Fruit fly (Drosophila melanogaster): ENCODE results near the gene Acer.

Gene Acer

dm6 chr2L:8534515-8535295 is 13.0 kb downstream of the Acer start (continued):
- TF ChIP-seq CG10209 (GFP tag; optimal IDR thresholded peaks at IDR 0.05): peak; percentile 92
- TF ChIP-seq Tbp (GFP tag; optimal IDR thresholded peaks at IDR 0.05): no peak
- peak; percentile 94 for TF ChIP-seq ase (GFP tag; IDR thresholded peaks at IDR 0.05)
- no peak for TF ChIP-seq Poxn (GFP tag; IDR thresholded peaks at IDR 0.05)
- peak; percentile 86 for TF ChIP-seq CG10267 (tag; optimal IDR thresholded peaks at IDR 0.05)
- TF ChIP-seq Deaf1 (tag; optimal IDR thresholded peaks at IDR 0.05): peak; percentile 71
- TF ChIP-seq Atf-2 (GFP tag; optimal IDR thresholded peaks at IDR 0.05): peak; percentile 82
- TF ChIP-seq ab (GFP tag; optimal IDR thresholded peaks at IDR 0.05): no peak
- TF ChIP-seq stwl (tag; optimal IDR thresholded peaks at IDR 0.05): no peak
- peak; percentile 99 for TF ChIP-seq Sox102F (GFP tag; optimal IDR thresholded peaks at IDR 0.05)
- TF ChIP-seq CG1024 (GFP tag; IDR thresholded peaks at IDR 0.05): peak; percentile 86
- TF ChIP-seq CG10366 (GFP tag; IDR thresholded peaks at IDR 0.05): peak; percentile 95
- peak; percentile 88 for TF ChIP-seq chm (GFP tag; IDR thresholded peaks at IDR 0.05)
- TF ChIP-seq Hsf (GFP tag; optimal IDR thresholded peaks at IDR 0.05): peak; percentile 90
- peak; percentile 96 for TF ChIP-seq NfI (GFP tag; optimal IDR thresholded peaks at IDR 0.05)
- TF ChIP-seq CG8765 (GFP tag; IDR thresholded peaks at IDR 0.05): peak; percentile 73
- peak; percentile 92 for TF ChIP-seq nom (GFP tag; optimal IDR thresholded peaks at IDR 0.05)
- no peak; the same call in 1 of the 2 replicates for TF ChIP-seq wdn (GFP tag; IDR thresholded peaks at IDR 0.05)
- TF ChIP-seq mld (GFP tag; IDR thresholded peaks at IDR 0.05; ENCODE audit: partially characterized antibody): no peak
- TF ChIP-seq CG2120 (GFP tag; optimal IDR thresholded peaks at IDR 0.05): peak; percentile 77
- TF ChIP-seq CG11504 (tag; optimal IDR thresholded peaks at IDR 0.05): peak; percentile 97
- TF ChIP-seq Bgb (GFP tag; IDR thresholded peaks at IDR 0.05; ENCODE audit: partially characterized antibody): peak; percentile 54
- TF ChIP-seq HmgD (GFP tag; optimal IDR thresholded peaks at IDR 0.05): no peak
- TF ChIP-seq CG32772 (GFP tag; IDR thresholded peaks at IDR 0.05): peak; percentile 94
- peak; percentile 84 for TF ChIP-seq Atf3 (GFP tag; optimal IDR thresholded peaks at IDR 0.05)
- TF ChIP-seq fd3F (GFP tag; optimal IDR thresholded peaks at IDR 0.05): peak; percentile 90
- peak; percentile 98 for TF ChIP-seq stc (GFP tag; IDR thresholded peaks at IDR 0.05)
- no peak for TF ChIP-seq gro (GFP tag; optimal IDR thresholded peaks at IDR 0.05)
- peak; percentile 82 for TF ChIP-seq CG12155 (GFP tag; optimal IDR thresholded peaks at IDR 0.05)
- TF ChIP-seq CG3065 (GFP tag; optimal IDR thresholded peaks at IDR 0.05): peak; percentile 82
- peak; percentile 95 for TF ChIP-seq ewg (GFP tag; optimal IDR thresholded peaks at IDR 0.05)
- TF ChIP-seq CG34376 (GFP tag; optimal IDR thresholded peaks at IDR 0.05): peak; percentile 88
- TF ChIP-seq CG13624 (GFP tag; optimal IDR thresholded peaks at IDR 0.05): peak; percentile 37
- peak; percentile 90 for TF ChIP-seq CG12942 (GFP tag; optimal IDR thresholded peaks at IDR 0.05)
- peak; percentile 96 for TF ChIP-seq Blimp-1 (GFP tag; optimal IDR thresholded peaks at IDR 0.05)
- TF ChIP-seq Optix (GFP tag; IDR thresholded peaks at IDR 0.05): peak; percentile 97
- peak; percentile 80 for TF ChIP-seq Nf-YB (GFP tag; optimal IDR thresholded peaks at IDR 0.05)
- TF ChIP-seq oc (tag; optimal IDR thresholded peaks at IDR 0.05): peak; percentile 98
- TF ChIP-seq CG7987 (GFP tag; optimal IDR thresholded peaks at IDR 0.05): peak; percentile 89
- TF ChIP-seq nerfin-1 (tag; optimal IDR thresholded peaks at IDR 0.05): peak; percentile 95
- TF ChIP-seq CG15269 (tag; optimal IDR thresholded peaks at IDR 0.05): peak; percentile 96
- peak; percentile 81 for TF ChIP-seq TFAM (GFP tag; optimal IDR thresholded peaks at IDR 0.05)
- no peak for TF ChIP-seq CG8478 (optimal IDR thresholded peaks at IDR 0.05)
- TF ChIP-seq Med (GFP tag): peak; percentile 97
- TF ChIP-seq CG13775 (GFP tag; optimal IDR thresholded peaks at IDR 0.05): peak; percentile 77
- TF ChIP-seq row (GFP tag; IDR thresholded peaks at IDR 0.05): peak; percentile 96
- TF ChIP-seq Meics (GFP tag; optimal IDR thresholded peaks at IDR 0.05): peak; percentile 81
- peak; percentile 94 for TF ChIP-seq Max (GFP tag; optimal IDR thresholded peaks at IDR 0.05)
- peak; percentile 50 for TF ChIP-seq CG7745 (tag; optimal IDR thresholded peaks at IDR 0.05)
